Worm (Caenorhabditis elegans) whole organism, young adult: ENCODE data around the gene nas-10.
A peak's percentile ranks its signal among the peaks of the same experiment; 100 is the strongest.

ENCODE experiments used
- D2030.7 ChIP-seq: fragments of 200-800 bp; sonication (Bioruptor generic); IDR thresholded peaks from 2 replicates; pipeline ENCODE4 v1.3.6; 2022; ENCODE audit warnings: missing genetic modification reagents, missing genetic modification characterization, missing compliant biosample characterization
- F57A8.1 ChIP-seq: fragments of 200-800 bp; sonication (Bioruptor generic); optimal IDR thresholded peaks from 2 replicates; lab custom pipeline; 2018; ENCODE audit warnings: mild to moderate bottlenecking, missing genetic modification characterization, moderate library complexity, missing compliant biosample characterization
- F57C9.4 ChIP-seq: sonication (generic microtip); optimal IDR thresholded peaks from 2 replicates; lab custom pipeline; 2017; ENCODE audit warnings: mild to moderate bottlenecking, missing genetic modification characterization, missing compliant biosample characterization
- T07F8.4 ChIP-seq: sonication (generic microtip); optimal IDR thresholded peaks from 2 replicates; lab custom pipeline; 2016; ENCODE audit warnings: mild to moderate bottlenecking, missing genetic modification characterization, moderate library complexity, missing compliant biosample characterization
- Y79H2A.3 ChIP-seq: fragments of 200-800 bp; sonication (Bioruptor generic); conservative IDR thresholded peaks from 2 replicates; pipeline ENCODE4 v1.3.6; 2022; ENCODE audit warnings: missing genetic modification reagents, missing genetic modification characterization, missing compliant biosample characterization
- atf-7 ChIP-seq: sonication (generic microtip); optimal IDR thresholded peaks from 2 replicates; lab custom pipeline; 2017; ENCODE audit warnings: mild to moderate bottlenecking, missing genetic modification characterization, missing compliant biosample characterization
- attf-5 ChIP-seq: fragments of 200-800 bp; sonication (Bioruptor generic); optimal IDR thresholded peaks from 2 replicates; lab custom pipeline; 2018; ENCODE audit warnings: mild to moderate bottlenecking, missing genetic modification characterization, missing compliant biosample characterization
- attf-6 ChIP-seq: fragments of 200-800 bp; sonication (Bioruptor generic); IDR thresholded peaks from 2 replicates; pipeline ENCODE4 v1.3.6; 2022; ENCODE audit warnings: missing genetic modification reagents, missing genetic modification characterization, missing compliant biosample characterization
- bed-2 ChIP-seq: fragments of 200-800 bp; sonication (Bioruptor generic); IDR thresholded peaks from 2 replicates; pipeline ENCODE4 v1.3.6; 2022; ENCODE audit warnings: missing genetic modification reagents, missing genetic modification characterization, missing compliant biosample characterization
- cebp-2 ChIP-seq: fragments of 200-800 bp; sonication (Bioruptor generic); IDR thresholded peaks from 2 replicates; pipeline ENCODE4 v1.3.6; 2022; ENCODE audit warnings: missing genetic modification characterization, missing compliant biosample characterization
- ceh-100 ChIP-seq: fragments of 200-800 bp; sonication (Bioruptor generic); IDR thresholded peaks from 2 replicates; pipeline ENCODE4 v1.3.6; 2022; ENCODE audit warnings: missing genetic modification reagents, missing genetic modification characterization, missing compliant biosample characterization
- ceh-40 ChIP-seq: fragments of 200-800 bp; sonication (Bioruptor generic); IDR thresholded peaks from 2 replicates; pipeline ENCODE4 v1.3.6; 2022; ENCODE audit warnings: missing genetic modification characterization, missing compliant biosample characterization
- egl-44 ChIP-seq: fragments of 200-800 bp; sonication (Bioruptor generic); IDR thresholded peaks from 2 replicates; pipeline ENCODE4 v1.3.6; 2022; ENCODE audit warnings: missing genetic modification reagents, missing genetic modification characterization, missing compliant biosample characterization
- ekl-4 ChIP-seq: fragments of 200-800 bp; sonication (Bioruptor generic); IDR thresholded peaks from 2 replicates; pipeline ENCODE4 v1.3.6; 2022; ENCODE audit warnings: missing genetic modification reagents, missing genetic modification characterization, missing compliant biosample characterization
- him-1 ChIP-seq: sonication (generic microtip); optimal IDR thresholded peaks from 2 replicates; lab custom pipeline; 2016; ENCODE audit warnings: missing genotype, missing genetic modification reagents, missing genetic modification characterization, missing compliant biosample characterization
- hlh-26 ChIP-seq: fragments of 200-800 bp; sonication (Bioruptor generic); conservative IDR thresholded peaks from 2 replicates; pipeline ENCODE4 v1.3.6; 2022; ENCODE audit warnings: missing genetic modification reagents, missing genetic modification characterization, missing compliant biosample characterization
- hmg-1.2 ChIP-seq: fragments of 200-800 bp; sonication (Bioruptor generic); IDR thresholded peaks from 2 replicates; pipeline ENCODE4 v1.3.6; 2022; ENCODE audit warnings: missing genetic modification reagents, missing genetic modification characterization, missing compliant biosample characterization
- hmg-20 ChIP-seq: fragments of 200-800 bp; sonication (Bioruptor generic); IDR thresholded peaks from 2 replicates; pipeline ENCODE4 v1.3.6; 2022; ENCODE audit warnings: missing genetic modification reagents, missing genetic modification characterization, missing compliant biosample characterization
- hsf-1 ChIP-seq: fragments of 200-800 bp; sonication (Bioruptor generic); IDR thresholded peaks from 2 replicates; pipeline ENCODE4 v1.3.6; 2022; ENCODE audit warnings: missing genetic modification reagents, missing genetic modification characterization, missing compliant biosample characterization
- lir-1 ChIP-seq: fragments of 200-800 bp; sonication (Bioruptor generic); conservative IDR thresholded peaks from 2 replicates; pipeline ENCODE4 v1.3.6; 2022; ENCODE audit warnings: missing genetic modification reagents, missing genetic modification characterization, missing compliant biosample characterization
- mxl-1 ChIP-seq: sonication (generic microtip); optimal IDR thresholded peaks from 2 replicates; lab custom pipeline; 2016; ENCODE audit warnings: missing genetic modification characterization, missing compliant biosample characterization
- nhr-27 ChIP-seq: fragments of 200-800 bp; sonication (Bioruptor generic); optimal IDR thresholded peaks from 2 replicates; lab custom pipeline; 2018; ENCODE audit warnings: mild to moderate bottlenecking, missing genetic modification characterization, moderate library complexity, missing compliant biosample characterization
- nhr-80 ChIP-seq: sonication (generic microtip); optimal IDR thresholded peaks from 2 replicates; lab custom pipeline; 2016; ENCODE audit warnings: missing genetic modification characterization, missing compliant biosample characterization
- rcor-1 ChIP-seq: fragments of 200-800 bp; sonication (Bioruptor generic); IDR thresholded peaks from 2 replicates; pipeline ENCODE4 v1.3.6; 2022; ENCODE audit warnings: missing genetic modification reagents, missing genetic modification characterization, missing compliant biosample characterization
- rec-8 ChIP-seq, 2 experiments: sonication (generic microtip); optimal IDR thresholded peaks; 2 replicates each; lab custom pipeline; 2016; ENCODE audit warnings: mild to moderate bottlenecking in 2 of 2, missing genetic modification characterization in 2 of 2, missing genetic modification reagents in 2 of 2, missing genotype in 2 of 2, missing biosample characterization in 1 of 2, missing compliant biosample characterization in 1 of 2, moderate library complexity in 1 of 2
- snpc-1.1 ChIP-seq: sonication (generic microtip); optimal IDR thresholded peaks from 2 replicates; lab custom pipeline; 2017; ENCODE audit warnings: missing genetic modification characterization, mild to moderate bottlenecking, missing compliant biosample characterization, antibody characterized with exemption, moderate library complexity, missing genotype, missing genetic modification reagents; ENCODE audit not compliant: insufficient read depth
- snpc-1.3 ChIP-seq: sonication (generic microtip); optimal IDR thresholded peaks from 2 replicates; lab custom pipeline; 2017; ENCODE audit warnings: missing genetic modification characterization, mild to moderate bottlenecking, missing compliant biosample characterization, antibody characterized with exemption, moderate library complexity, missing genotype, missing genetic modification reagents; ENCODE audit not compliant: insufficient read depth
- snpc-3.4 ChIP-seq: sonication (generic microtip); optimal IDR thresholded peaks from 2 replicates; lab custom pipeline; 2017; ENCODE audit warnings: missing genetic modification characterization, mild to moderate bottlenecking, missing compliant biosample characterization, antibody characterized with exemption, moderate library complexity, missing genotype, missing genetic modification reagents
- somi-1 ChIP-seq: fragments of 200-800 bp; sonication (Bioruptor generic); optimal IDR thresholded peaks from 2 replicates; lab custom pipeline; 2018; ENCODE audit warnings: mild to moderate bottlenecking, missing genetic modification characterization, missing compliant biosample characterization
- tlf-1 ChIP-seq: fragments of 200-800 bp; sonication (Bioruptor generic); optimal IDR thresholded peaks from 2 replicates; lab custom pipeline; 2018; ENCODE audit warnings: mild to moderate bottlenecking, missing genetic modification characterization, missing compliant biosample characterization
- unc-62 ChIP-seq: fragments of 150-350 bp; optimal IDR thresholded peaks from 2 replicates; lab custom pipeline; 2014; ENCODE audit warnings: missing biosample characterization, missing genetic modification reagents, missing genetic modification characterization
- ztf-22 ChIP-seq: fragments of 200-800 bp; sonication (Bioruptor generic); optimal IDR thresholded peaks from 2 replicates; lab custom pipeline; 2018; ENCODE audit warnings: mild to moderate bottlenecking, missing genetic modification characterization, moderate library complexity, missing compliant biosample characterization
- ztf-26 ChIP-seq: sonication (generic microtip); optimal IDR thresholded peaks from 2 replicates; lab custom pipeline; 2017; ENCODE audit warnings: missing genetic modification characterization, missing compliant biosample characterization
- ztf-28 ChIP-seq: fragments of 200-800 bp; sonication (Bioruptor generic); IDR thresholded peaks from 2 replicates; pipeline ENCODE4 v1.3.6; 2022; ENCODE audit warnings: missing genetic modification reagents, missing genetic modification characterization, missing compliant biosample characterization

Gene nas-10

DNA sequence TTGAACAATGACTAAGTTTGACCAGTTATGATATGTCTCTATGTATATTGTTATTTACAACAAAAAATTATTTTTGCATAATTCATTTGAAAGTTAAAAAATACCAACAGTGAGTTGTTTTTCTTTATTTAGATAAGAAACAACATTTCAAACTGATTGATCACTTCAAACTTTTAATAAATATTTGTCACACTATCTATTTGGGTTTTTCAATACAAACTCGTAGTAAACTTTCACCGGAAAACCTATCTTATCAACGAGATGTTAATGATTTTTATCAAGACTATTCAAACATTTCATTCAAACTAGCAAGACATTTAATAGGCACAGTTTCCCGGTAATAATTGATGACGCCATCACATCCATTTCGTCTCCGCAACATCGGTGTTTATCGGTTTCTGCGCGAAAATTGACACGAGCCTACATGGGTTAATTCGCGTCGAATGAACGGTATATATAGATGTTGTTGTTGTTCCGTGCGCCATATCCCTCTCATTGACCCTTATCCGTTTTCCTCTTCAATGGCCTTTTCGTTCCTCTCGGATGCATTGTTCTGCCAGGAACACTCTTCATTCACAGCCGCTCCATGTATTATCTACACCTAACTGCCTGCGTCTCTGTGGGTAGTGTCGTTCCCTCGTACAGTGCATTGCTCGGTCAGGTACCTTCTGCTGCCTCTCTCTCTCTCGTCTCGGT, 27.0 kb upstream of the nas-10 start:
- no peak for TF ChIP-seq Y79H2A.3 (GFP tag; lab: Robert Waterston, UW)
- no peak for TF ChIP-seq snpc-1.3
- 0 out of 2 replicates have a peak, but pooled peaks have one; percentile 39 for TF ChIP-seq ekl-4
- peak; percentile 47 for TF ChIP-seq nhr-80 (tag; lab: Kevin White, UChicago)
- TF ChIP-seq cebp-2 (GFP tag; lab: Robert Waterston, UW): no peak

DNA sequence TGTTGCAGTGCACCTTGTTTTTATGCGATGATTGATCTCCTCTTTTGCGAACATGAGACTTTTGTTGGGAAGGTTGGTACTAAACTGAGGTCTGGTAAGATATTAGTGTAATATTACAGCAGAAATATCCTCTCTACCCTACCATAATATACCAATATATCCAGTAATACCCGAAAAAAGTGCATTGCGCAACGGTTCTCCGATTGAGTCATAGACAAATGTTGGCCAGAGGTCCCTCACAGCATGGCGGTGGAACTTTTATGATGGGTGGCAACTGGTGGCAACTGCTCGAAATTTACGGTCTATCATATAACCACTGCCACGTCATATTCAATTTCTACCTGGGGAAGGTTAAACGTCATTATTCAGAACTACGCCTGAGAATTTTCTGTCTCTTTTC, 26.0 kb upstream of the nas-10 start:
- no peak for TF ChIP-seq ztf-26 (tag; lab: Kevin White, UChicago)
- no peak for TF ChIP-seq mxl-1 (tag; lab: Kevin White, UChicago)
- no peak for TF ChIP-seq rec-8 (tag; optimal IDR thresholded peaks at IDR 0.05; lab: Kevin White, UChicago)
- TF ChIP-seq him-1 (tag; lab: Kevin White, UChicago): no peak
- TF ChIP-seq F57A8.1 (GFP tag; lab: Kevin White, UChicago): no peak
- TF ChIP-seq attf-6: no peak
- no peak for TF ChIP-seq hsf-1 (GFP tag; lab: Robert Waterston, UW)
- TF ChIP-seq snpc-1.3: no peak
- no peak for TF ChIP-seq hmg-20
- no peak for TF ChIP-seq ztf-28
- TF ChIP-seq somi-1 (GFP tag; lab: Kevin White, UChicago): no peak
- no peak for TF ChIP-seq F57C9.4 (tag; lab: Kevin White, UChicago)
- no peak for TF ChIP-seq ztf-22 (GFP tag; lab: Kevin White, UChicago)
- TF ChIP-seq hlh-26 (GFP tag; lab: Robert Waterston, UW): no peak

DNA sequence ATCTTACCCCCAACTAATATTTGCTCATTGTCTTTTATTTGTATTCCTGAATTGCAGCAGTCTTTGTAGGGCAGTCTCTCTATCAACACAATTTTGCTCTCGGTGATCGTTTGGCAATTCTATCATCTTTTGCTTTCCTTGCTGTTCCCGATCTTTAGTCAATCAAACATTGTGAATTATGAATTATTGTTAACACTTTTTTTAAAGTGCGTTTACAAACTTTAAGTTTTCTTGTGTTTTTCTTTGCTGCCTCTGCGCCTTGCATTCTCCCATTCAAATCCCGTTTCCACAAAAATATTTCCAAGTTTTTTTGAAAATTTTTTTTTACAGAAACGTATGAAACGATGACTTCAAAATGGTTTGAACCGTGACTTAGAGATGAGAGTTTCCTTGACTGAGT, 18.7 kb upstream of the nas-10 start, which contains the start of gene ver-4:
Gene ver-4, plus strand, starts transcription at position 301 of the 400 bp plus-strand sequence.
- TF ChIP-seq bed-2 (GFP tag; lab: Robert Waterston, UW) (no peak), D2030.7 (no peak), rcor-1 (GFP tag; lab: Robert Waterston, UW) (no peak), ceh-100 (GFP tag; lab: Robert Waterston, UW) (no peak), atf-7 (tag; lab: Kevin White, UChicago) (no peak), snpc-1.1 (tag; lab: Kevin White, UChicago) (no peak)
- TF ChIP-seq, all 124 proteins: peak for 0

DNA sequence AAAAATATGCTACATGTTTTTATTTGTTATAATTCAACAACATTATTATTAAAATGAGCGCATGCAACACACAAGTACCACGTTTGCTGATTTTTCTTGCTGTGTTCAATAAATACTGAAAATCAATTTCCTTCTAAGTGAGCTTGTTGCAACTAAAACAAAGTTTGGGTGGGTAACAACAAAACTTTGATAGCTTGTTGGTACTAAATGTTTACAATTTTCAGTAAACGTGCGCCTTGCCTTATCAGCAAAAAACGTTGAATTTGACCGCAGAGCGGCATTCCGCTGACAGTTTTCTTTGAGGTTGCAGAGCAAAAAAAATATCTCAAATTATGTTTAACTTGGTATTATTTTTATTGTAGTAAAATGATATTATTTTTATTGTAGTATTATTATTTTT, 18.1 kb upstream of the nas-10 start:
- TF ChIP-seq him-1 (tag; lab: Kevin White, UChicago): no peak
- TF ChIP-seq nhr-27 (tag; lab: Kevin White, UChicago): no peak
- TF ChIP-seq egl-44 (GFP tag; lab: Robert Waterston, UW): no peak
- peak; percentile 10 for TF ChIP-seq nhr-80 (tag; lab: Kevin White, UChicago)
- TF ChIP-seq tlf-1 (GFP tag; lab: Kevin White, UChicago): no peak
- TF ChIP-seq T07F8.4 (tag; lab: Kevin White, UChicago): no peak

DNA sequence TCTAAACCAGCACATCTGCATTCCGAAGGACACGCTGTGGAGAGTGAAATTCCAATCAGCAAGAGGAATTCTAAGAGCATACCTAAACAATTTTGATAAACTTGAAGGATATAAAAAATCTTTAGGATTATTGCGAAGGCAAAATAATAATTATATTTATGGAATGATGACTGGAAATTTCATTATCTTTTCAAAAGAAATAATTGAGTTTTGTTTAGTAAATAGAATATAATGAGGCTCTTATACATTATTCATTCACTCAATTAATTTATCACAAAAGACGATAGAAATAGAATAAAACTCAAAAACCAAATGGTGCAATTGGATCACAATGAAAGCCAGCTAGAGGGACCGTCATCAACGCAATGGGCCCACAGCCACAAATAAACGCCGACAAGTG, 15.9 kb upstream of the nas-10 start, which contains the start of gene pxn-2:
Gene pxn-2, minus strand, starts transcription at position 101 of the 400 bp plus-strand sequence.
- TF ChIP-seq unc-62 (no peak), attf-5 (GFP tag; lab: Kevin White, UChicago) (no peak), ceh-40 (no peak), lir-1 (GFP tag; lab: Robert Waterston, UW) (no peak), hmg-1.2 (GFP tag; lab: Robert Waterston, UW) (no peak), snpc-3.4 (no peak)
- TF ChIP-seq, all 124 proteins: peak for 0
